Worm (Caenorhabditis elegans): ENCODE measurements around the gene srz-20.

The srz-20 gene

ce11 chrIV:3892027-3892426 lies 23.4 kb upstream of the srz-20 start, which contains the start of gene F56D6.9:
Gene F56D6.9, plus strand, starts transcription at chrIV:3892327.
- TF ChIP-seq lin-32 (GFP tag; optimal IDR thresholded peaks at IDR 0.05) = no peak
- TF ChIP-seq tbx-8 (GFP tag; optimal IDR thresholded peaks at IDR 0.05) = no peak
- TF ChIP-seq ces-1 (GFP tag; optimal IDR thresholded peaks at IDR 0.05) = no peak
- TF ChIP-seq zip-8 (tag; optimal IDR thresholded peaks at IDR 0.05) = no peak
- no peak for TF ChIP-seq unc-120 (tag; optimal IDR thresholded peaks at IDR 0.05; ENCODE audit: poor library complexity, severe bottlenecking)
- TF ChIP-seq bed-3 (GFP tag; optimal IDR thresholded peaks at IDR 0.05) = no peak

ce11 chrIV:3894004-3894480 lies 21.4 kb upstream of the srz-20 start, which contains the start of gene F56D6.8:
Gene F56D6.8, minus strand, starts transcription at chrIV:3894430.
- TF ChIP-seq mep-1 (tag; optimal IDR thresholded peaks at IDR 0.05) (no peak), drap-1 (GFP tag; optimal IDR thresholded peaks at IDR 0.05) (no peak), ceh-39 (tag; optimal IDR thresholded peaks at IDR 0.05) (no peak), nhr-76 (tag; optimal IDR thresholded peaks at IDR 0.05) (no peak), hlh-1 (tag; optimal IDR thresholded peaks at IDR 0.05) (no peak)

ce11 chrIV:3894770-3895169 lies 20.6 kb upstream of the srz-20 start, which contains the start of gene dct-8:
Gene dct-8, plus strand, starts transcription at chrIV:3895070.
- TF ChIP-seq elt-1 (tag; optimal IDR thresholded peaks at IDR 0.05; ENCODE audit: borderline replicate concordance, insufficient read depth) (no peak), pha-4 (tag; optimal IDR thresholded peaks at IDR 0.05) (no peak), hlh-1 (tag; optimal IDR thresholded peaks at IDR 0.05) (no peak), snpc-4 (tag; optimal IDR thresholded peaks at IDR 0.05) (no peak), sem-2 (GFP tag; optimal IDR thresholded peaks at IDR 0.05) (no peak), lin-32 (GFP tag; optimal IDR thresholded peaks at IDR 0.05) (no peak), lsy-2 (tag; optimal IDR thresholded peaks at IDR 0.05) (no peak), ham-2 (GFP tag; optimal IDR thresholded peaks at IDR 0.05) (no peak), sptf-1 (tag; optimal IDR thresholded peaks at IDR 0.05) (no peak), zip-8 (tag; optimal IDR thresholded peaks at IDR 0.05) (no peak), ztf-11 (tag; optimal IDR thresholded peaks at IDR 0.05) (no peak), ceh-43 (GFP tag; optimal IDR thresholded peaks at IDR 0.05) (no peak), flh-1 (GFP tag; optimal IDR thresholded peaks at IDR 0.05) (no peak), drap-1 (GFP tag; optimal IDR thresholded peaks at IDR 0.05) (no peak), nhr-12 (tag; optimal IDR thresholded peaks at IDR 0.05) (no peak), nhr-28 (tag; optimal IDR thresholded peaks at IDR 0.05) (no peak)

- no peak for TF ChIP-seq lin-13 (tag; optimal IDR thresholded peaks at IDR 0.05)
- no peak for TF ChIP-seq bed-3 (GFP tag; optimal IDR thresholded peaks at IDR 0.05)
- no peak for TF ChIP-seq nhr-12 (tag; optimal IDR thresholded peaks at IDR 0.05)
- TF ChIP-seq hlh-1 (tag; optimal IDR thresholded peaks at IDR 0.05) = no peak
- no peak for TF ChIP-seq cnd-1 (tag; optimal IDR thresholded peaks at IDR 0.05)
- TF ChIP-seq snpc-4 (tag; optimal IDR thresholded peaks at IDR 0.05) = no peak
- no peak for TF ChIP-seq ceh-83 (GFP tag; optimal IDR thresholded peaks at IDR 0.05)
- TF ChIP-seq unc-62 (GFP tag; optimal IDR thresholded peaks at IDR 0.05) = no peak
- no peak for TF ChIP-seq drap-1 (GFP tag; optimal IDR thresholded peaks at IDR 0.05)
- TF ChIP-seq mls-2 (tag; optimal IDR thresholded peaks at IDR 0.05) = no peak
Observed at ce11 chrIV:3899719-3900554, 15.5 kb upstream of the srz-20 start, which contains the start of gene srz-62. Gene srz-62, plus strand, starts transcription at chrIV:3900504.

- TF ChIP-seq nhr-237 (tag; optimal IDR thresholded peaks at IDR 0.05) = no peak
- TF ChIP-seq sem-2 (GFP tag; optimal IDR thresholded peaks at IDR 0.05) = no peak
- no peak for TF ChIP-seq hlh-1 (tag; optimal IDR thresholded peaks at IDR 0.05)
Observed at ce11 chrIV:3902955-3903354, 12.4 kb upstream of the srz-20 start, which contains the start of gene F56D6.6. Gene F56D6.6, plus strand, starts transcription at chrIV:3903255.

ce11 chrIV:3904620-3905019 lies 10.8 kb upstream of the srz-20 start, which contains the start of gene F56D6.21:
Gene F56D6.21, plus strand, starts transcription at chrIV:3904920.
- TF ChIP-seq mls-2 (tag; optimal IDR thresholded peaks at IDR 0.05) (no peak), nhr-12 (tag; optimal IDR thresholded peaks at IDR 0.05) (no peak), nhr-28 (tag; optimal IDR thresholded peaks at IDR 0.05) (no peak), ceh-39 (tag; optimal IDR thresholded peaks at IDR 0.05) (no peak), ces-1 (GFP tag; optimal IDR thresholded peaks at IDR 0.05) (no peak), blmp-1 (tag; optimal IDR thresholded peaks at IDR 0.05) (no peak), sptf-1 (tag; optimal IDR thresholded peaks at IDR 0.05) (no peak), tbx-8 (GFP tag; optimal IDR thresholded peaks at IDR 0.05) (no peak), zip-8 (tag; optimal IDR thresholded peaks at IDR 0.05) (no peak), hlh-1 (tag; optimal IDR thresholded peaks at IDR 0.05) (no peak), mab-5 (tag; optimal IDR thresholded peaks at IDR 0.05) (no peak), bed-3 (GFP tag; optimal IDR thresholded peaks at IDR 0.05) (no peak), elt-1 (tag; optimal IDR thresholded peaks at IDR 0.05; ENCODE audit: borderline replicate concordance, insufficient read depth) (no peak), lin-13 (tag; optimal IDR thresholded peaks at IDR 0.05) (no peak), nhr-76 (tag; optimal IDR thresholded peaks at IDR 0.05) (no peak)

Measured in whole organism, mixed stage, embryonic.